Fruit fly (Drosophila melanogaster): ENCODE results near the gene CG2061.

DNA sequence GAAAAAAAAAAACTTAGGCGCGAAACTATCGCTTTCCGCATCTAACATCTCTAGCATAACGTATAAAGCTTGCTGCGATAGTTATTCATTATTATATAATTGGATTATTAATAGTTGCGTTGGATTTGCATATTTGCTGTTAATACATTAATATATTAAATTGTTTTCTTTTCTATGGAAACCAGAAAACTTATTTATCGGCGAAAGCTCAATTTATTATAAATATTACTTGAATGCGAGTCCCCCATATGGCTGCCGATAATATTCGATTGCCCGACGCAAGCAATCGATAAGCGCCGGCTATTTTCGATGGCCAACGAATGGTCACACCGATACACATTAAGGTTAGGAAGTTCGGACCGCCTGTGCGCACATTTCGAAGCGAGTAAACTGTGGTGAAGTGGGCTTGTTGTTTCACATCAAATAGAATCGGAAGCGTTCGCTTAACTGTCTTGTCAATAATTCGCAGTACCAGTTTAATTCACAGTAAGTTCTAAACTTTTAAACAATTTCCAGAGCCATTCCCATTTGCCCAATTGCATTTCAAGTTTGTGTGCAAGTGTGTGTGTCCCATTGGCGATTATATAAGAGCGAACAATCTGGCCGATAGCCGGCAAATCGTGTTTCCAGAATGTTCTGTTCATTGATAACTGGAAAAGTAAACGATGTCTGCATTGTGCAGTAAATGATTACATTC, 16.0 kb downstream of the CG2061 start, which contains the start of gene Hsp60A:
- peak; percentile 10 for TF ChIP-seq caup (GFP tag; optimal IDR thresholded peaks at IDR 0.05; ENCODE audit: severe bottlenecking)
- no peak for TF ChIP-seq btn (GFP tag; optimal IDR thresholded peaks at IDR 0.05)
- TF ChIP-seq Awh (GFP tag; IDR thresholded peaks at IDR 0.05): no peak
- TF ChIP-seq Sry-β (GFP tag; optimal IDR thresholded peaks at IDR 0.05): no peak
- no peak for TF ChIP-seq emc (GFP tag; optimal IDR thresholded peaks at IDR 0.05)
- peak; percentile 89 for TF ChIP-seq CG34224 (GFP tag; IDR thresholded peaks at IDR 0.05; ENCODE audit: partially characterized antibody)
- no peak for TF ChIP-seq Usf (GFP tag; optimal IDR thresholded peaks at IDR 0.05)
- TF ChIP-seq insv (GFP tag; optimal IDR thresholded peaks at IDR 0.05): no peak
- peak; percentile 34 for TF ChIP-seq mam (GFP tag; optimal IDR thresholded peaks at IDR 0.05)
- TF ChIP-seq cas (GFP tag; IDR thresholded peaks at IDR 0.05): 0 out of 2 replicates have a peak, but pooled peaks have one; percentile 11
- no peak for TF ChIP-seq peb (GFP tag; IDR thresholded peaks at IDR 0.05)
- no peak for TF ChIP-seq her (GFP tag; optimal IDR thresholded peaks at IDR 0.05)

Data from whole organism, embryonic.